Fruit fly (Drosophila melanogaster) whole organism, embryonic: ENCODE results near the gene CG6788.

Experiments
- MBD-R2 ChIP-seq: fragments of 200-800 bp; sonication (Bioruptor generic); IDR thresholded peaks from 2 replicates; pipeline ENCODE4 v1.3.6; 2022; ENCODE audit warnings: missing biosample characterization, missing genetic modification characterization
- bigmax ChIP-seq: fragments of 200-800 bp; sonication (Bioruptor generic); optimal IDR thresholded peaks from 2 replicates; lab custom pipeline; 2018; ENCODE audit warnings: missing biosample characterization, mild to moderate bottlenecking, missing genetic modification characterization
- hbn ChIP-seq: fragments of 200-800 bp; sonication (Bioruptor generic); IDR thresholded peaks from 2 replicates; pipeline ENCODE4 v1.3.6; 2022; ENCODE audit warnings: missing biosample characterization, missing genetic modification characterization; ENCODE audit not compliant: partially characterized antibody
- psq ChIP-seq: fragments of 200-800 bp; sonication (Bioruptor generic); optimal IDR thresholded peaks from 2 replicates; lab custom pipeline; 2017; ENCODE audit warnings: missing biosample characterization, missing genetic modification characterization
- sob ChIP-seq: fragments of 200-800 bp; sonication (Bioruptor generic); IDR thresholded peaks from 2 replicates; pipeline ENCODE4 v1.3.6; 2022; ENCODE audit warnings: missing biosample characterization, missing genetic modification characterization
- vfl ChIP-seq: fragments of 200-800 bp; sonication (Bioruptor generic); optimal IDR thresholded peaks from 2 replicates; lab custom pipeline; 2016; ENCODE audit warnings: missing biosample characterization, missing genetic modification characterization

- TF ChIP-seq vfl (GFP tag; lab: Kevin White, UChicago), result no peak
- no peak for TF ChIP-seq hbn (GFP tag; lab: Robert Waterston, UW)
- TF ChIP-seq sob (GFP tag; lab: Robert Waterston, UW), result no peak
- TF ChIP-seq psq (GFP tag; lab: Kevin White, UChicago), result no peak
- no peak for TF ChIP-seq MBD-R2 (GFP tag; lab: Robert Waterston, UW)
- TF ChIP-seq bigmax (GFP tag; lab: Kevin White, UChicago), result no peak
Measured at dm6 chrX:17856029-17856428, 31.9 kb upstream of the CG6788 start, which contains the start of gene Mco4.
